Fruit fly (Drosophila melanogaster) whole organism, embryonic: ENCODE results near the gene fzo.

Experiments used
- Atf3 ChIP-seq: fragments of 200-800 bp; sonication (Bioruptor generic); optimal IDR thresholded peaks from 3 replicates; lab custom pipeline; 2016; ENCODE audit warnings: missing biosample characterization, missing genetic modification characterization
- C15 ChIP-seq: fragments of 200-800 bp; sonication (Bioruptor generic); IDR thresholded peaks from 3 replicates; pipeline ENCODE4 v1.3.6; 2022; ENCODE audit warnings: missing biosample characterization, missing genetic modification characterization
- CG10209 ChIP-seq: fragments of 200-800 bp; sonication (Bioruptor generic); optimal IDR thresholded peaks from 3 replicates; lab custom pipeline; 2017; ENCODE audit warnings: missing biosample characterization, mild to moderate bottlenecking, missing genetic modification characterization, missing genetic modification reagents
- CG14441 ChIP-seq: fragments of 200-800 bp; sonication (Bioruptor generic); IDR thresholded peaks from 2 replicates; pipeline ENCODE4 v1.3.6; 2022; ENCODE audit warnings: missing biosample characterization, missing genetic modification characterization
- CG15601 ChIP-seq: fragments of 200-800 bp; sonication (Bioruptor generic); optimal IDR thresholded peaks from 3 replicates; lab custom pipeline; 2019; ENCODE audit warnings: missing biosample characterization, mild to moderate bottlenecking, missing genetic modification characterization, moderate library complexity
- CG17186 ChIP-seq: fragments of 200-800 bp; sonication (Bioruptor generic); optimal IDR thresholded peaks from 3 replicates; lab custom pipeline; 2017; ENCODE audit warnings: missing biosample characterization, missing genetic modification reagents, missing genetic modification characterization
- CG2116 ChIP-seq: fragments of 200-800 bp; sonication (Bioruptor generic); optimal IDR thresholded peaks from 3 replicates; lab custom pipeline; 2018; ENCODE audit warnings: missing biosample characterization, mild to moderate bottlenecking, missing genetic modification characterization
- CG34376 ChIP-seq: fragments of 200-800 bp; sonication (Bioruptor generic); optimal IDR thresholded peaks from 2 replicates; lab custom pipeline; 2018; ENCODE audit warnings: missing biosample characterization, mild to moderate bottlenecking, missing genetic modification characterization
- CG3726 ChIP-seq: fragments of 200-800 bp; sonication (Bioruptor generic); IDR thresholded peaks from 3 replicates; pipeline ENCODE4, ENCODE4 v1.3.6; 2022; ENCODE audit warnings: missing biosample characterization, missing genetic modification characterization
- CG3995 ChIP-seq: fragments of 200-800 bp; sonication (Bioruptor generic); optimal IDR thresholded peaks from 3 replicates; lab custom pipeline; 2016; ENCODE audit warnings: missing biosample characterization, missing genetic modification characterization
- CG4424 ChIP-seq: fragments of 200-800 bp; sonication (Bioruptor generic); optimal IDR thresholded peaks from 3 replicates; lab custom pipeline; 2016; ENCODE audit warnings: missing biosample characterization, missing genetic modification characterization
- CG5180 ChIP-seq: fragments of 200-800 bp; sonication (Bioruptor generic); optimal IDR thresholded peaks from 3 replicates; lab custom pipeline; 2017; ENCODE audit warnings: missing biosample characterization, missing genetic modification characterization, mild to moderate bottlenecking, moderate library complexity, missing genetic modification reagents
- CG5245 ChIP-seq: fragments of 200-800 bp; sonication (Bioruptor generic); optimal IDR thresholded peaks from 3 replicates; lab custom pipeline; 2016; ENCODE audit warnings: missing biosample characterization, missing genetic modification characterization
- CG5953 ChIP-seq: fragments of 200-800 bp; sonication (Bioruptor generic); IDR thresholded peaks from 2 replicates; pipeline ENCODE4 v1.3.6; 2022; ENCODE audit warnings: missing biosample characterization, missing genetic modification characterization
- CG6254 ChIP-seq: fragments of 200-800 bp; sonication (Bioruptor generic); optimal IDR thresholded peaks from 3 replicates; lab custom pipeline; 2017; ENCODE audit warnings: mild to moderate bottlenecking, missing biosample characterization, missing genetic modification reagents, missing genetic modification characterization
- CG8089 ChIP-seq: fragments of 200-800 bp; sonication (Bioruptor generic); optimal IDR thresholded peaks from 3 replicates; lab custom pipeline; 2016; ENCODE audit warnings: missing biosample characterization, missing genetic modification characterization
- CG8944 ChIP-seq: fragments of 200-800 bp; sonication (Bioruptor generic); optimal IDR thresholded peaks from 3 replicates; lab custom pipeline; 2016; ENCODE audit warnings: missing biosample characterization, missing genetic modification characterization
- Chrac-16 ChIP-seq: fragments of 200-800 bp; sonication (Bioruptor generic); optimal IDR thresholded peaks from 3 replicates; lab custom pipeline; 2016; ENCODE audit warnings: missing biosample characterization, missing genetic modification characterization
- Deaf1 ChIP-seq: fragments of 200-800 bp; optimal IDR thresholded peaks from 3 replicates; lab custom pipeline; 2019; ENCODE audit warnings: missing biosample characterization, mild to moderate bottlenecking, missing genetic modification characterization, moderate library complexity
- Drgx ChIP-seq: fragments of 200-800 bp; sonication (Bioruptor generic); IDR thresholded peaks from 2 replicates; pipeline ENCODE4 v1.3.6; 2022; ENCODE audit warnings: missing biosample characterization, missing genetic modification characterization
- Hand ChIP-seq: fragments of 200-800 bp; sonication (Bioruptor generic); optimal IDR thresholded peaks from 2 replicates; lab custom pipeline; 2017; ENCODE audit warnings: mild to moderate bottlenecking, missing biosample characterization, missing genetic modification reagents, missing genetic modification characterization
- HmgZ ChIP-seq: fragments of 200-800 bp; sonication (Bioruptor generic); optimal IDR thresholded peaks from 2 replicates; lab custom pipeline; 2018; ENCODE audit warnings: missing biosample characterization, mild to moderate bottlenecking, missing genetic modification characterization
- Hsf ChIP-seq: fragments of 200-800 bp; sonication (Bioruptor generic); optimal IDR thresholded peaks from 3 replicates; lab custom pipeline; 2016; ENCODE audit warnings: missing biosample characterization, missing genetic modification characterization
- MBD-R2 ChIP-seq: fragments of 200-800 bp; sonication (Bioruptor generic); IDR thresholded peaks from 2 replicates; pipeline ENCODE4 v1.3.6; 2022; ENCODE audit warnings: missing biosample characterization, missing genetic modification characterization
- Meics ChIP-seq: fragments of 200-800 bp; sonication (Bioruptor generic); optimal IDR thresholded peaks from 2 replicates; lab custom pipeline; 2017; ENCODE audit warnings: missing biosample characterization, mild to moderate bottlenecking, missing genetic modification characterization
- NFAT ChIP-seq: fragments of 200-800 bp; sonication (Bioruptor generic); IDR thresholded peaks from 2 replicates; pipeline ENCODE4 v1.3.6; 2022; ENCODE audit warnings: missing biosample characterization, missing genetic modification characterization
- Oli ChIP-seq: fragments of 200-800 bp; sonication (Bioruptor generic); optimal IDR thresholded peaks from 2 replicates; lab custom pipeline; 2018; ENCODE audit warnings: missing biosample characterization, mild to moderate bottlenecking, missing genetic modification characterization, moderate library complexity
- PHDP ChIP-seq: fragments of 200-800 bp; sonication (Bioruptor generic); optimal IDR thresholded peaks from 3 replicates; lab custom pipeline; 2018; ENCODE audit warnings: missing biosample characterization, mild to moderate bottlenecking, missing genetic modification characterization, moderate library complexity
- Poxn ChIP-seq: fragments of 200-800 bp; sonication (Bioruptor generic); IDR thresholded peaks from 2 replicates; pipeline ENCODE4 v1.3.6; 2022; ENCODE audit warnings: missing biosample characterization, missing genetic modification characterization
- Ssrp ChIP-seq: fragments of 200-800 bp; sonication (Bioruptor generic); optimal IDR thresholded peaks from 2 replicates; lab custom pipeline; 2018; ENCODE audit warnings: missing biosample characterization, mild to moderate bottlenecking, missing genetic modification characterization, moderate library complexity
- Trl ChIP-seq, 3 experiments: fragments of >200 bp in 2 of 3; fragments of 200-800 bp in 1 of 3; sonication (Bioruptor generic) in 1 of 3; optimal IDR thresholded peaks; 2 replicates in 1 of 3; 3 replicates in 2 of 3; lab custom pipeline; 2016 to 2017; ENCODE audit warnings: missing biosample characterization in 1 of 3, missing genetic modification characterization in 1 of 3
- abd-A ChIP-seq: fragments of 200-800 bp; sonication (Bioruptor generic); optimal IDR thresholded peaks from 3 replicates; lab custom pipeline; 2019; ENCODE audit warnings: missing biosample characterization, mild to moderate bottlenecking, missing genetic modification characterization, moderate library complexity
- al ChIP-seq: fragments of 200-800 bp; sonication (Bioruptor generic); IDR thresholded peaks from 2 replicates; pipeline ENCODE4 v1.3.6; 2022; ENCODE audit warnings: missing biosample characterization, missing genetic modification characterization
- ara ChIP-seq: fragments of 200-800 bp; sonication (Bioruptor generic); IDR thresholded peaks from 2 replicates; pipeline ENCODE4 v1.3.6; 2022; ENCODE audit warnings: missing biosample characterization, missing genetic modification characterization
- cas ChIP-seq: fragments of 200-800 bp; sonication (Bioruptor generic); IDR thresholded peaks from 2 replicates; pipeline ENCODE4 v1.3.6; 2022; ENCODE audit warnings: missing biosample characterization, missing genetic modification characterization
- cg ChIP-seq: fragments of 200-800 bp; sonication (Bioruptor generic); optimal IDR thresholded peaks from 3 replicates; lab custom pipeline; 2019; ENCODE audit warnings: missing biosample characterization, mild to moderate bottlenecking, missing genetic modification characterization, moderate library complexity
- croc ChIP-seq: fragments of 200-800 bp; sonication (Bioruptor generic); conservative IDR thresholded peaks from 3 replicates; pipeline ENCODE4 v1.3.6; 2022; ENCODE audit warnings: missing biosample characterization, missing genetic modification characterization
- fd64A ChIP-seq: fragments of 200-800 bp; sonication (Bioruptor generic); optimal IDR thresholded peaks from 3 replicates; lab custom pipeline; 2018; ENCODE audit warnings: missing biosample characterization, mild to moderate bottlenecking, missing genetic modification characterization
- gem ChIP-seq: fragments of 200-800 bp; sonication (Bioruptor generic); optimal IDR thresholded peaks from 2 replicates; lab custom pipeline; 2019; ENCODE audit warnings: missing biosample characterization, mild to moderate bottlenecking, missing genetic modification characterization, moderate library complexity
- ind ChIP-seq: fragments of 200-800 bp; sonication (Bioruptor generic); optimal IDR thresholded peaks from 3 replicates; lab custom pipeline; 2016; ENCODE audit warnings: missing biosample characterization, missing genetic modification characterization
- nerfin-2 ChIP-seq: fragments of 200-800 bp; sonication (Bioruptor generic); IDR thresholded peaks from 2 replicates; pipeline ENCODE4 v1.3.6; 2022; ENCODE audit warnings: missing biosample characterization, missing genetic modification characterization; ENCODE audit not compliant: partially characterized antibody
- phol ChIP-seq: fragments of 200-800 bp; sonication (Bioruptor generic); optimal IDR thresholded peaks from 3 replicates; lab custom pipeline; 2018; ENCODE audit warnings: missing biosample characterization, mild to moderate bottlenecking, missing genetic modification characterization, moderate library complexity
- pros ChIP-seq: fragments of 200-800 bp; sonication (Bioruptor generic); optimal IDR thresholded peaks from 3 replicates; lab custom pipeline; 2019; ENCODE audit warnings: missing biosample characterization, mild to moderate bottlenecking, missing genetic modification characterization, moderate library complexity
- ro ChIP-seq: fragments of 200-800 bp; sonication (Bioruptor generic); IDR thresholded peaks from 2 replicates; pipeline ENCODE4 v1.3.6; 2022; ENCODE audit warnings: missing biosample characterization, missing genetic modification characterization
- seq ChIP-seq: fragments of 200-800 bp; sonication (Bioruptor generic); IDR thresholded peaks from 2 replicates; pipeline ENCODE4 v1.3.6; 2022; ENCODE audit warnings: missing biosample characterization, missing genetic modification characterization
- slbo ChIP-seq: fragments of 200-800 bp; sonication (Bioruptor generic); IDR thresholded peaks from 2 replicates; pipeline ENCODE4 v1.3.6; 2022; ENCODE audit warnings: missing biosample characterization, missing genetic modification characterization
- wdn ChIP-seq: fragments of 200-800 bp; sonication (Bioruptor generic); IDR thresholded peaks from 2 replicates; pipeline ENCODE4 v1.3.6; 2022; ENCODE audit warnings: missing biosample characterization, missing genetic modification characterization

Gene fzo

DNA sequence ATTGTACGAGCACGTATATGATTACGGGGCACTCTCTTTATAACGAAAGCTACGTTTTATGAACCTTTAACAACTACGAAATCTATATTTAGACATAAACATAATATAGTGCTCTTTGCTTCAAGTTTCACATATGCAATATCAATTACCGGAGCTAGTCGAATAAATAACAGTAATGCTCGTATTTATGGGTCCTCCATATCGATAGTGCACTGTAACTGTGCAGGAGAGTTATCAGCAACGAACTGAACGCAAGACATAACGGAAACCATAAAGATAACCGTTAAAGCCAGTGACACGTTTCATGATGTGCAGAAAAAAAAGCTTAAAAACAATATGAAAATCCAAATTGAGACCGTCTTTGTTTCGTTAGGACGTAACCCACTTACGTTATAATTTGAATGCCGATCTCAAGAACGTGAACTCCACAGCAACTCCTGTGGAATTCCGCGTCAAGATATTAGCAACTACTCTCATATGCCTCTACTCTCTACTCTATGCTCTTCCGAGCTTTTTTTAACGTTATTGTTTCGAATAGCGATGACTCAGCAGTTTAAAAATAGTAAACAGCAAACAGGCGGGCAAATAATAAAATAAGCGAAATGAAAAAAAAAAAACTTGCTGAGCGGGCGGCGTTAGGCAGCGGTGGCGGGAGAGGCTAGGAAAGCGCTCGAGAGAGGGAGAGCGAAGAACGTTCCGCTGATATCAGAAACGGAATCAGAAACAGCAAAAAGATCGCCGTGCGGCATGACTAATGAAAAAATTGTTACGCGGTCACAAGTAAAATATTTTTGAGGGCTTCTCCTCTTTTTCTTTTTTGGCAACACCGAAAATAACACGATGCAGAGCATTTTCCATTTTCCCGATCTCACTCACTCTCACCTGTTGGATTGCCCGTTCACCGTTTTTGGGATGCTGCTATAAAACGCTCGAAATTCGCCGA is 13.6 kb downstream of the fzo start (continued):
- TF ChIP-seq Ssrp (tag; lab: Kevin White, UChicago) (peak; percentile 66), Atf3 (GFP tag; lab: Kevin White, UChicago) (peak; percentile 47), fd64A (GFP tag; lab: Kevin White, UChicago) (no peak), nerfin-2 (no peak), CG3995 (peak; percentile 38), ro (GFP tag; lab: Robert Waterston, UW) (no peak), croc (GFP tag; lab: Robert Waterston, UW) (0 out of 3 replicates have a peak, but pooled peaks have one; percentile 14), Meics (peak; percentile 71), MBD-R2 (GFP tag; lab: Robert Waterston, UW) (peak; percentile 43; the same call in 1 of the 2 replicates), CG3726 (GFP tag; lab: Robert Waterston, UW) (no peak; the same call in 2 of the 3 replicates), ind (GFP tag; lab: Kevin White, UChicago) (peak; percentile 80), CG2116 (GFP tag; lab: Kevin White, UChicago) (peak; percentile 6), ara (GFP tag; lab: Robert Waterston, UW) (peak; percentile 30; the same call in 1 of the 2 replicates), Hsf (GFP tag; lab: Kevin White, UChicago) (peak; percentile 70), pros (GFP tag; lab: Kevin White, UChicago) (no peak), CG17186 (no peak), Trl (optimal IDR thresholded peaks at IDR 0.05; lab: Kevin White, UChicago) (peak; percentile 53 to 93), Trl (GFP tag; optimal IDR thresholded peaks at IDR 0.05; lab: Kevin White, UChicago) (peak; percentile 50), wdn (peak; percentile 73; the same call in 1 of the 2 replicates), Hand (GFP tag; lab: Kevin White, UChicago) (peak; percentile 58), C15 (GFP tag; lab: Robert Waterston, UW) (0 out of 3 replicates have a peak, but pooled peaks have one; percentile 20), cg (GFP tag; lab: Kevin White, UChicago) (no peak), CG34376 (peak; percentile 9), CG10209 (GFP tag; lab: Kevin White, UChicago) (peak; percentile 76), CG5245 (GFP tag; lab: Kevin White, UChicago) (peak; percentile 61), CG6254 (GFP tag; lab: Kevin White, UChicago) (peak; percentile 22), PHDP (tag; lab: Kevin White, UChicago) (peak; percentile 85), Deaf1 (tag; lab: Kevin White, UChicago) (peak; percentile 52), cas (GFP tag; lab: Robert Waterston, UW) (0 out of 2 replicates have a peak, but pooled peaks have one; percentile 55), NFAT (peak; percentile 80), CG5180 (GFP tag; lab: Kevin White, UChicago) (peak; percentile 52), Chrac-16 (GFP tag; lab: Kevin White, UChicago) (peak; percentile 68), HmgZ (peak; percentile 76), slbo (peak; percentile 86), phol (tag; lab: Kevin White, UChicago) (peak; percentile 65), CG4424 (GFP tag; lab: Kevin White, UChicago) (peak; percentile 62), CG15601 (tag; lab: Kevin White, UChicago) (peak; percentile 45), seq (GFP tag; lab: Robert Waterston, UW) (peak; percentile 67), CG8944 (peak; percentile 58), Oli (tag; lab: Kevin White, UChicago) (peak; percentile 83), al (GFP tag; lab: Robert Waterston, UW) (peak; percentile 59; the same call in 1 of the 2 replicates), CG5953 (peak; percentile 43; the same call in 1 of the 2 replicates), Poxn (peak; percentile 47; the same call in 1 of the 2 replicates), abd-A (tag; lab: Kevin White, UChicago) (no peak), gem (tag; lab: Kevin White, UChicago) (peak; percentile 83), CG8089 (GFP tag; lab: Kevin White, UChicago) (peak; percentile 33), CG14441 (GFP tag; lab: Robert Waterston, UW) (peak; percentile 83), Drgx (GFP tag; lab: Robert Waterston, UW) (peak; percentile 75)
